Fruit fly (Drosophila melanogaster) whole organism, embryonic: Measurements from ENCODE around the gene CG6340.

Source experiments
- Aef1 ChIP-seq: fragments of 200-800 bp; sonication (Bioruptor generic); IDR thresholded peaks from 3 replicates; pipeline ENCODE4 v1.3.6; 2022; ENCODE audit warnings: missing biosample characterization, missing genetic modification characterization
- Blimp-1 ChIP-seq: fragments of 200-800 bp; sonication (Bioruptor generic); optimal IDR thresholded peaks from 3 replicates; lab custom pipeline; 2018; ENCODE audit warnings: missing biosample characterization, missing genetic modification characterization, mild to moderate bottlenecking, moderate library complexity, missing genetic modification reagents
- CG10267 ChIP-seq: fragments of 200-800 bp; sonication (Bioruptor generic); optimal IDR thresholded peaks from 2 replicates; lab custom pipeline; 2018; ENCODE audit warnings: missing biosample characterization, mild to moderate bottlenecking, missing genetic modification characterization, moderate library complexity
- CG12104 ChIP-seq: fragments of 200-800 bp; sonication (Bioruptor generic); optimal IDR thresholded peaks from 3 replicates; lab custom pipeline; 2016; ENCODE audit warnings: missing biosample characterization, missing genetic modification characterization
- CG12942 ChIP-seq: fragments of 200-800 bp; sonication (Bioruptor generic); optimal IDR thresholded peaks from 3 replicates; lab custom pipeline; 2016; ENCODE audit warnings: missing biosample characterization, missing genetic modification characterization
- CG15269 ChIP-seq: fragments of 200-800 bp; sonication (Bioruptor generic); optimal IDR thresholded peaks from 2 replicates; lab custom pipeline; 2018; ENCODE audit warnings: missing biosample characterization, mild to moderate bottlenecking, missing genetic modification characterization, moderate library complexity
- CG17359 ChIP-seq: fragments of 200-800 bp; sonication (Bioruptor generic); optimal IDR thresholded peaks from 3 replicates; lab custom pipeline; 2018; ENCODE audit warnings: missing biosample characterization, mild to moderate bottlenecking, missing genetic modification characterization, moderate library complexity
- CG18011 ChIP-seq: fragments of 200-800 bp; sonication (Bioruptor generic); optimal IDR thresholded peaks from 2 replicates; lab custom pipeline; 2017; ENCODE audit warnings: missing biosample characterization, missing genetic modification characterization, mild to moderate bottlenecking, moderate library complexity, missing genotype
- CG2116 ChIP-seq: fragments of 200-800 bp; sonication (Bioruptor generic); optimal IDR thresholded peaks from 3 replicates; lab custom pipeline; 2018; ENCODE audit warnings: missing biosample characterization, mild to moderate bottlenecking, missing genetic modification characterization
- CG2120 ChIP-seq: fragments of 200-800 bp; sonication (Bioruptor generic); optimal IDR thresholded peaks from 3 replicates; lab custom pipeline; 2016; ENCODE audit warnings: missing biosample characterization, missing genetic modification characterization
- CG31365 ChIP-seq: fragments of 200-800 bp; sonication (Bioruptor generic); optimal IDR thresholded peaks from 2 replicates; lab custom pipeline; 2018; ENCODE audit warnings: missing biosample characterization, mild to moderate bottlenecking, missing genetic modification characterization
- CG32767 ChIP-seq: fragments of 200-800 bp; sonication (Bioruptor generic); IDR thresholded peaks from 2 replicates; pipeline ENCODE4 v1.3.6; 2022; ENCODE audit warnings: missing biosample characterization, missing genetic modification characterization
- CG3281 ChIP-seq: fragments of 200-800 bp; sonication (Bioruptor generic); optimal IDR thresholded peaks from 3 replicates; lab custom pipeline; 2017; ENCODE audit warnings: missing biosample characterization, mild to moderate bottlenecking, missing genetic modification characterization
- CG3838 ChIP-seq: fragments of 200-800 bp; sonication (Bioruptor generic); optimal IDR thresholded peaks from 3 replicates; lab custom pipeline; 2016; ENCODE audit warnings: missing biosample characterization, missing genetic modification characterization
- CG4730 ChIP-seq: fragments of 200-800 bp; sonication (Bioruptor generic); IDR thresholded peaks from 2 replicates; pipeline ENCODE4 v1.3.6; 2022; ENCODE audit warnings: missing biosample characterization, missing genetic modification characterization
- CG5180 ChIP-seq: fragments of 200-800 bp; sonication (Bioruptor generic); optimal IDR thresholded peaks from 3 replicates; lab custom pipeline; 2017; ENCODE audit warnings: missing biosample characterization, missing genetic modification characterization, mild to moderate bottlenecking, moderate library complexity, missing genetic modification reagents
- CG6765 ChIP-seq: fragments of 200-800 bp; sonication (Bioruptor generic); optimal IDR thresholded peaks from 3 replicates; lab custom pipeline; 2017; ENCODE audit warnings: missing biosample characterization, mild to moderate bottlenecking, missing genetic modification characterization
- CG6813 ChIP-seq: fragments of 200-800 bp; sonication (Bioruptor generic); optimal IDR thresholded peaks from 2 replicates; lab custom pipeline; 2017; ENCODE audit warnings: missing biosample characterization, missing genetic modification characterization, mild to moderate bottlenecking, moderate library complexity, missing genetic modification reagents
- CG8765 ChIP-seq: fragments of 200-800 bp; sonication (Bioruptor generic); IDR thresholded peaks from 2 replicates; pipeline ENCODE4 v1.3.6; 2022; ENCODE audit warnings: missing biosample characterization, missing genetic modification characterization
- Chrac-16 ChIP-seq: fragments of 200-800 bp; sonication (Bioruptor generic); optimal IDR thresholded peaks from 3 replicates; lab custom pipeline; 2016; ENCODE audit warnings: missing biosample characterization, missing genetic modification characterization
- Deaf1 ChIP-seq: fragments of 200-800 bp; optimal IDR thresholded peaks from 3 replicates; lab custom pipeline; 2019; ENCODE audit warnings: missing biosample characterization, mild to moderate bottlenecking, missing genetic modification characterization, moderate library complexity
- Dip2 ChIP-seq: fragments of 200-800 bp; sonication (Bioruptor generic); IDR thresholded peaks from 2 replicates; pipeline ENCODE4 v1.3.6; 2022; ENCODE audit warnings: missing biosample characterization, missing genetic modification characterization
- Ets65A ChIP-seq: fragments of 200-800 bp; sonication (Bioruptor generic); peaks from one replicate; lab custom pipeline; 2016; ENCODE audit warnings: missing biosample characterization, missing genetic modification characterization
- Ets97D ChIP-seq: fragments of 200-800 bp; sonication (Bioruptor generic); optimal IDR thresholded peaks from 3 replicates; lab custom pipeline; 2016; ENCODE audit warnings: missing biosample characterization, missing genetic modification characterization
- GATAe ChIP-seq: fragments of 200-800 bp; sonication (Bioruptor generic); conservative IDR thresholded peaks from 2 replicates; pipeline ENCODE4 v1.3.6; 2022; ENCODE audit warnings: missing biosample characterization, missing genetic modification characterization
- H15 ChIP-seq: fragments of 200-800 bp; sonication (Bioruptor generic); IDR thresholded peaks from 3 replicates; pipeline ENCODE4 v1.3.6; 2022; ENCODE audit warnings: missing biosample characterization, missing genetic modification characterization
- Max ChIP-seq: fragments of 200-800 bp; sonication (Bioruptor generic); optimal IDR thresholded peaks from 2 replicates; lab custom pipeline; 2016; ENCODE audit warnings: missing biosample characterization, mild to moderate bottlenecking, missing genetic modification characterization
- Nf-YC ChIP-seq: fragments of 200-800 bp; optimal IDR thresholded peaks from 3 replicates; lab custom pipeline; 2019; ENCODE audit warnings: missing biosample characterization, mild to moderate bottlenecking, missing genetic modification characterization, moderate library complexity
- Oaz ChIP-seq: fragments of 200-800 bp; sonication (Bioruptor generic); IDR thresholded peaks from 2 replicates; pipeline ENCODE4 v1.3.6; 2022; ENCODE audit warnings: missing biosample characterization, missing genetic modification characterization
- Poxn ChIP-seq: fragments of 200-800 bp; sonication (Bioruptor generic); IDR thresholded peaks from 2 replicates; pipeline ENCODE4 v1.3.6; 2022; ENCODE audit warnings: missing biosample characterization, missing genetic modification characterization
- Side ChIP-seq: fragments of 200-800 bp; sonication (Bioruptor generic); optimal IDR thresholded peaks from 2 replicates; lab custom pipeline; 2016; ENCODE audit warnings: missing biosample characterization, missing genetic modification characterization
- Xbp1 ChIP-seq: fragments of 200-800 bp; sonication (Bioruptor generic); optimal IDR thresholded peaks from 3 replicates; lab custom pipeline; 2016; ENCODE audit warnings: missing biosample characterization, mild to moderate bottlenecking, missing genetic modification characterization
- ab ChIP-seq: fragments of 200-800 bp; sonication (Bioruptor generic); optimal IDR thresholded peaks from 2 replicates; lab custom pipeline; 2016; ENCODE audit warnings: missing biosample characterization, missing genetic modification characterization
- aop ChIP-seq: fragments of 200-800 bp; sonication (Bioruptor generic); IDR thresholded peaks from 2 replicates; pipeline ENCODE4 v1.3.6; 2022; ENCODE audit warnings: missing biosample characterization, missing genetic modification characterization
- bsh ChIP-seq, 2 experiments: fragments of 200-800 bp; sonication (Bioruptor generic); optimal IDR thresholded peaks; 2 replicates each; lab custom pipeline; 2017 to 2018; ENCODE audit warnings: mild to moderate bottlenecking in 2 of 2, missing biosample characterization in 2 of 2, missing genetic modification characterization in 2 of 2, moderate library complexity in 1 of 2
- crol ChIP-seq: fragments of 200-800 bp; sonication (Bioruptor generic); IDR thresholded peaks from 2 replicates; pipeline ENCODE4 v1.3.6; 2022; ENCODE audit warnings: missing biosample characterization, missing genetic modification characterization
- ems ChIP-seq: fragments of 200-800 bp; sonication (Bioruptor generic); optimal IDR thresholded peaks from 3 replicates; lab custom pipeline; 2016; ENCODE audit warnings: missing biosample characterization, missing genetic modification characterization
- ftz-f1 ChIP-seq: fragments of 200-800 bp; sonication (Bioruptor generic); optimal IDR thresholded peaks from 2 replicates; lab custom pipeline; 2016; ENCODE audit warnings: missing biosample characterization, missing genetic modification characterization
- hth ChIP-seq: fragments of >200 bp; optimal IDR thresholded peaks from 2 replicates; lab custom pipeline; 2017; ENCODE audit warnings: inconsistent platforms
- kni ChIP-seq: fragments of 200-800 bp; sonication (Bioruptor generic); optimal IDR thresholded peaks from 3 replicates; lab custom pipeline; 2017; ENCODE audit warnings: mild to moderate bottlenecking, missing biosample characterization, missing genetic modification reagents, missing genetic modification characterization
- lilli ChIP-seq: fragments of 200-800 bp; sonication (Bioruptor generic); optimal IDR thresholded peaks from 3 replicates; lab custom pipeline; 2016; ENCODE audit warnings: missing biosample characterization, missing genetic modification characterization
- nerfin-1 ChIP-seq: fragments of 200-800 bp; sonication (Bioruptor generic); optimal IDR thresholded peaks from 3 replicates; lab custom pipeline; 2019; ENCODE audit warnings: missing biosample characterization, mild to moderate bottlenecking, missing genetic modification characterization, moderate library complexity
- row ChIP-seq: fragments of 200-800 bp; sonication (Bioruptor generic); IDR thresholded peaks from 3 replicates; pipeline ENCODE4 v1.3.6; 2022; ENCODE audit warnings: missing biosample characterization, missing genetic modification characterization
- scrt ChIP-seq: fragments of 200-800 bp; sonication (Bioruptor generic); optimal IDR thresholded peaks from 2 replicates; lab custom pipeline; 2018; ENCODE audit warnings: missing biosample characterization, mild to moderate bottlenecking, missing genetic modification characterization, moderate library complexity
- slbo ChIP-seq: fragments of 200-800 bp; sonication (Bioruptor generic); IDR thresholded peaks from 2 replicates; pipeline ENCODE4 v1.3.6; 2022; ENCODE audit warnings: missing biosample characterization, missing genetic modification characterization
- slp2 ChIP-seq: fragments of 200-800 bp; sonication (Bioruptor generic); optimal IDR thresholded peaks from 2 replicates; lab custom pipeline; 2016; ENCODE audit warnings: missing biosample characterization, missing genetic modification characterization
- sob ChIP-seq: fragments of 200-800 bp; sonication (Bioruptor generic); IDR thresholded peaks from 2 replicates; pipeline ENCODE4 v1.3.6; 2022; ENCODE audit warnings: missing biosample characterization, missing genetic modification characterization
- toy ChIP-seq: fragments of 200-800 bp; sonication (Bioruptor generic); IDR thresholded peaks from 2 replicates; pipeline ENCODE4 v1.3.6; 2022; ENCODE audit warnings: missing biosample characterization, missing genetic modification characterization
- trem ChIP-seq: fragments of 200-800 bp; optimal IDR thresholded peaks from 3 replicates; lab custom pipeline; 2019; ENCODE audit warnings: missing biosample characterization, mild to moderate bottlenecking, missing genetic modification characterization, moderate library complexity
- ttk ChIP-seq: fragments of 200-800 bp; sonication (Bioruptor generic); IDR thresholded peaks from 2 replicates; pipeline ENCODE4 v2.1.2; 2022; ENCODE audit warnings: missing biosample characterization, missing genetic modification characterization
- vvl ChIP-seq: fragments of 200-800 bp; sonication (Bioruptor generic); IDR thresholded peaks from 2 replicates; pipeline ENCODE4 v1.3.6; 2022; ENCODE audit warnings: missing biosample characterization, missing genetic modification characterization
- yki ChIP-seq: fragments of >200 bp; optimal IDR thresholded peaks from 3 replicates; lab custom pipeline; 2018
- zf30C ChIP-seq: fragments of 200-800 bp; sonication (Bioruptor generic); optimal IDR thresholded peaks from 3 replicates; lab custom pipeline; 2018; ENCODE audit warnings: missing biosample characterization, mild to moderate bottlenecking, missing genetic modification characterization

Gene CG6340

dm6 chrX:15502864-15503263, 20.7 kb downstream of the CG6340 start (continued):
- TF ChIP-seq slp2 (GFP tag; lab: Kevin White, UChicago) (no peak), CG31365 (no peak), ab (GFP tag; lab: Kevin White, UChicago) (no peak), CG4730 (no peak), kni (no peak), CG12942 (no peak), Ets97D (no peak), Side (GFP tag; lab: Kevin White, UChicago) (no peak), CG18011 (GFP tag; lab: Kevin White, UChicago) (no peak), Dip2 (GFP tag; lab: Robert Waterston, UW) (no peak), crol (GFP tag; lab: Robert Waterston, UW) (peak; percentile 76), CG8765 (GFP tag; lab: Robert Waterston, UW) (no peak), CG3281 (GFP tag; lab: Kevin White, UChicago) (no peak), CG5180 (GFP tag; lab: Kevin White, UChicago) (no peak), GATAe (GFP tag; lab: Robert Waterston, UW) (no peak), Max (GFP tag; lab: Kevin White, UChicago) (no peak), Oaz (GFP tag; lab: Robert Waterston, UW) (no peak), nerfin-1 (tag; lab: Kevin White, UChicago) (no peak), Poxn (GFP tag; lab: Robert Waterston, UW) (no peak), Blimp-1 (GFP tag; lab: Kevin White, UChicago) (no peak), hth (lab: Kevin White, UChicago) (no peak), yki (lab: Kevin White, UChicago) (no peak), trem (no peak), toy (GFP tag; lab: Robert Waterston, UW) (no peak), CG2116 (GFP tag; lab: Kevin White, UChicago) (no peak), Nf-YC (tag; lab: Kevin White, UChicago) (peak; percentile 55), zf30C (GFP tag; lab: Kevin White, UChicago) (no peak)

- TF ChIP-seq Xbp1 (GFP tag; lab: Kevin White, UChicago), result peak; percentile 30
- TF ChIP-seq Ets65A (GFP tag; lab: Kevin White, UChicago), result peak; percentile 88
- TF ChIP-seq CG6765, result no peak
- TF ChIP-seq Chrac-16 (GFP tag; lab: Kevin White, UChicago), result peak; percentile 2
- TF ChIP-seq CG3838, result no peak
- TF ChIP-seq zf30C (GFP tag; lab: Kevin White, UChicago), result peak; percentile 32
- peak; percentile 1 for TF ChIP-seq ems
- TF ChIP-seq slbo (GFP tag; lab: Robert Waterston, UW), result peak; percentile 28; the same call in 1 of the 2 replicates
- TF ChIP-seq ttk, result 0 out of 2 replicates have a peak, but pooled peaks have one; percentile 12
- no peak for TF ChIP-seq CG15269 (tag; lab: Kevin White, UChicago)
- TF ChIP-seq CG6813 (GFP tag; lab: Kevin White, UChicago), result no peak
- TF ChIP-seq CG32767 (GFP tag; lab: Robert Waterston, UW), result 0 out of 2 replicates have a peak, but pooled peaks have one; percentile 14
- TF ChIP-seq scrt (GFP tag; lab: Kevin White, UChicago), result no peak
- TF ChIP-seq CG2120, result peak; percentile 50
- 0 out of 2 replicates have a peak, but pooled peaks have one; percentile 16 for TF ChIP-seq sob (GFP tag; lab: Robert Waterston, UW)
- no peak for TF ChIP-seq Deaf1 (tag; lab: Kevin White, UChicago)
- 0 out of 3 replicates have a peak, but pooled peaks have one; percentile 24 for TF ChIP-seq H15 (GFP tag; lab: Robert Waterston, UW)
- TF ChIP-seq CG17359 (tag; lab: Kevin White, UChicago), result peak; percentile 40
- TF ChIP-seq CG10267, result no peak
- TF ChIP-seq Aef1 (GFP tag; lab: Robert Waterston, UW), result no peak
- TF ChIP-seq ftz-f1 (GFP tag; lab: Kevin White, UChicago), result no peak
- TF ChIP-seq vvl (GFP tag; lab: Robert Waterston, UW), result peak; percentile 35; the same call in 1 of the 2 replicates
- TF ChIP-seq lilli (GFP tag; lab: Kevin White, UChicago), result peak; percentile 53
- no peak for TF ChIP-seq aop (GFP tag; lab: Robert Waterston, UW)
- TF ChIP-seq row (GFP tag; lab: Robert Waterston, UW), result peak; percentile 27; the same call in 2 of the 3 replicates
- TF ChIP-seq bsh (GFP tag; optimal IDR thresholded peaks at IDR 0.05; lab: Kevin White, UChicago), result peak in 1 of 2 experiments; percentile 3
- TF ChIP-seq CG12104 (GFP tag; lab: Kevin White, UChicago), result no peak
These were observed 29.2 kb downstream of the CG6340 start for dm6 chrX:15511399-15511798.
